Worm (Caenorhabditis elegans) whole organism, late embryonic: ENCODE data around the gene Y62H9A.15.

Experiments used
- C08G9.2 ChIP-seq: sonication (generic microtip); optimal IDR thresholded peaks from 2 replicates; lab custom pipeline; 2016; ENCODE audit warnings: mild to moderate bottlenecking, missing genetic modification characterization, moderate library complexity, missing compliant biosample characterization
- C38D4.7 ChIP-seq: fragments of 200-800 bp; sonication (Bioruptor generic); optimal IDR thresholded peaks from 2 replicates; lab custom pipeline; 2018; ENCODE audit warnings: mild to moderate bottlenecking, missing genetic modification characterization, moderate library complexity, missing compliant biosample characterization
- F13H6.1 ChIP-seq: sonication (generic microtip); optimal IDR thresholded peaks from 2 replicates; lab custom pipeline; 2016; ENCODE audit warnings: missing genetic modification characterization, missing compliant biosample characterization
- K02D7.2 ChIP-seq: sonication (generic microtip); optimal IDR thresholded peaks from 2 replicates; lab custom pipeline; 2017; ENCODE audit warnings: mild to moderate bottlenecking, missing genetic modification characterization, missing compliant biosample characterization
- K09A11.1 ChIP-seq: sonication (generic microtip); optimal IDR thresholded peaks from 2 replicates; lab custom pipeline; 2017; ENCODE audit warnings: antibody characterized with exemption, mild to moderate bottlenecking, missing genetic modification characterization, missing compliant biosample characterization; ENCODE audit not compliant: insufficient read depth
- T23F11.4 ChIP-seq: fragments of 200-800 bp; sonication (Bioruptor generic); optimal IDR thresholded peaks from 2 replicates; lab custom pipeline; 2018; ENCODE audit warnings: mild to moderate bottlenecking, missing genetic modification characterization, missing compliant biosample characterization
- Y22D7AL.16 ChIP-seq: sonication (generic microtip); optimal IDR thresholded peaks from 2 replicates; lab custom pipeline; 2016; ENCODE audit warnings: missing genetic modification characterization, missing compliant biosample characterization
- ahr-1 ChIP-seq: sonication (generic microtip); optimal IDR thresholded peaks from 2 replicates; lab custom pipeline; 2016; ENCODE audit warnings: missing genetic modification characterization, missing compliant biosample characterization
- ceh-14 ChIP-seq: sonication (generic microtip); optimal IDR thresholded peaks from 2 replicates; lab custom pipeline; 2016; ENCODE audit warnings: missing genotype, missing genetic modification characterization, missing compliant biosample characterization
- ceh-19 ChIP-seq: fragments of 200-800 bp; sonication (Bioruptor generic); optimal IDR thresholded peaks from 2 replicates; lab custom pipeline; 2018; ENCODE audit warnings: mild to moderate bottlenecking, missing genetic modification characterization, missing compliant biosample characterization
- ceh-2 ChIP-seq: sonication (generic microtip); optimal IDR thresholded peaks from 2 replicates; lab custom pipeline; 2016; ENCODE audit warnings: missing genotype, missing genetic modification characterization, missing compliant biosample characterization
- ceh-24 ChIP-seq: sonication (generic microtip); optimal IDR thresholded peaks from 2 replicates; lab custom pipeline; 2016; ENCODE audit warnings: mild to moderate bottlenecking, missing genetic modification characterization, missing compliant biosample characterization
- ceh-30 ChIP-seq: fragments of 150-350 bp; optimal IDR thresholded peaks from 2 replicates; lab custom pipeline; 2014; ENCODE audit warnings: missing biosample characterization, missing genetic modification characterization
- ceh-31 ChIP-seq: sonication (generic microtip); optimal IDR thresholded peaks from 2 replicates; lab custom pipeline; 2016; ENCODE audit warnings: missing genetic modification characterization, missing compliant biosample characterization
- ceh-34 ChIP-seq: sonication (generic microtip); optimal IDR thresholded peaks from 2 replicates; lab custom pipeline; 2016; ENCODE audit warnings: mild to moderate bottlenecking, missing genetic modification characterization, missing compliant biosample characterization
- ceh-48 ChIP-seq: sonication (generic microtip); optimal IDR thresholded peaks from 2 replicates; lab custom pipeline; 2016; ENCODE audit warnings: missing genetic modification characterization, inconsistent platforms, missing compliant biosample characterization
- ceh-6 ChIP-seq: fragments of 200-800 bp; sonication (Bioruptor generic); optimal IDR thresholded peaks from 2 replicates; lab custom pipeline; 2018; ENCODE audit warnings: mild to moderate bottlenecking, missing genetic modification characterization, missing compliant biosample characterization
- ceh-9 ChIP-seq: sonication (generic microtip); optimal IDR thresholded peaks from 2 replicates; lab custom pipeline; 2016; ENCODE audit warnings: mild to moderate bottlenecking, missing genetic modification characterization, inconsistent platforms, missing compliant biosample characterization
- dmd-4 ChIP-seq: sonication (generic microtip); optimal IDR thresholded peaks from 2 replicates; lab custom pipeline; 2016; ENCODE audit warnings: borderline replicate concordance, missing genetic modification characterization, missing compliant biosample characterization
- elt-2 ChIP-seq: sonication (generic microtip); optimal IDR thresholded peaks from 2 replicates; lab custom pipeline; 2016; ENCODE audit warnings: missing genetic modification reagents, missing genetic modification characterization, missing compliant biosample characterization
- elt-4 ChIP-seq: sonication (generic microtip); optimal IDR thresholded peaks from 2 replicates; lab custom pipeline; 2016; ENCODE audit warnings: missing genetic modification characterization, missing compliant biosample characterization
- ets-4 ChIP-seq: sonication (generic microtip); optimal IDR thresholded peaks from 2 replicates; lab custom pipeline; 2016; ENCODE audit warnings: missing genetic modification characterization, missing compliant biosample characterization
- eyg-1 ChIP-seq: sonication (generic microtip); optimal IDR thresholded peaks from 2 replicates; lab custom pipeline; 2016; ENCODE audit warnings: missing genotype, missing genetic modification characterization, missing compliant biosample characterization
- fax-1 ChIP-seq: sonication (generic microtip); optimal IDR thresholded peaks from 2 replicates; lab custom pipeline; 2016; ENCODE audit warnings: missing genotype, missing genetic modification characterization, missing compliant biosample characterization
- fkh-10 ChIP-seq: fragments of 150-350 bp; optimal IDR thresholded peaks from 2 replicates; lab custom pipeline; 2014; ENCODE audit warnings: missing biosample characterization, missing genetic modification reagents, missing genetic modification characterization
- fkh-6 ChIP-seq: sonication (generic microtip); optimal IDR thresholded peaks from 2 replicates; lab custom pipeline; 2016; ENCODE audit warnings: missing genetic modification characterization, missing compliant biosample characterization
- hlh-15 ChIP-seq: sonication (generic microtip); optimal IDR thresholded peaks from 2 replicates; lab custom pipeline; 2016; ENCODE audit warnings: missing genetic modification characterization, missing compliant biosample characterization
- hlh-6 ChIP-seq: sonication (generic microtip); optimal IDR thresholded peaks from 2 replicates; lab custom pipeline; 2016; ENCODE audit warnings: missing genotype, missing genetic modification characterization, missing compliant biosample characterization
- hlh-8 ChIP-seq: sonication (generic microtip); optimal IDR thresholded peaks from 2 replicates; lab custom pipeline; 2016; ENCODE audit warnings: missing genotype, missing genetic modification characterization, missing compliant biosample characterization
- lim-6 ChIP-seq: sonication (generic microtip); optimal IDR thresholded peaks from 2 replicates; lab custom pipeline; 2016; ENCODE audit warnings: missing genetic modification characterization, missing compliant biosample characterization
- lin-11 ChIP-seq: fragments of 200-800 bp; sonication (Bioruptor generic); optimal IDR thresholded peaks from 2 replicates; lab custom pipeline; 2018; ENCODE audit warnings: mild to moderate bottlenecking, missing genetic modification characterization, missing compliant biosample characterization
- mec-3 ChIP-seq: sonication (generic microtip); optimal IDR thresholded peaks from 2 replicates; lab custom pipeline; 2016; ENCODE audit warnings: borderline replicate concordance, missing genetic modification characterization, missing compliant biosample characterization
- nfya-1 ChIP-seq: sonication (generic microtip); optimal IDR thresholded peaks from 2 replicates; lab custom pipeline; 2017; ENCODE audit warnings: missing genetic modification characterization, mild to moderate bottlenecking, missing compliant biosample characterization, antibody characterized with exemption, moderate library complexity
- nhr-11 ChIP-seq: fragments of 150-350 bp; optimal IDR thresholded peaks from 2 replicates; lab custom pipeline; 2014; ENCODE audit warnings: missing biosample characterization, missing genetic modification characterization
- odd-2 ChIP-seq: sonication (generic microtip); optimal IDR thresholded peaks from 2 replicates; lab custom pipeline; 2017; ENCODE audit warnings: antibody characterized with exemption, mild to moderate bottlenecking, missing genetic modification characterization, missing compliant biosample characterization
- pag-3 ChIP-seq: sonication (generic microtip); optimal IDR thresholded peaks from 2 replicates; lab custom pipeline; 2016; ENCODE audit warnings: missing compliant biosample characterization, missing genetic modification characterization, borderline replicate concordance
- pax-1 ChIP-seq: fragments of 150-350 bp; optimal IDR thresholded peaks from 2 replicates; lab custom pipeline; 2014; ENCODE audit warnings: missing biosample characterization, missing genetic modification characterization
- pha-2 ChIP-seq: sonication (generic microtip); optimal IDR thresholded peaks from 2 replicates; lab custom pipeline; 2017; ENCODE audit warnings: mild to moderate bottlenecking, missing genetic modification characterization, missing compliant biosample characterization
- pha-4 ChIP-seq: fragments of 150-350 bp; optimal IDR thresholded peaks from 2 replicates; lab custom pipeline; 2018; ENCODE audit warnings: missing biosample characterization, missing genetic modification reagents, missing genetic modification characterization
- pqm-1 ChIP-seq: sonication (generic microtip); optimal IDR thresholded peaks from 2 replicates; lab custom pipeline; 2016; ENCODE audit warnings: missing genetic modification characterization, missing compliant biosample characterization
- rnt-1 ChIP-seq: sonication (generic microtip); optimal IDR thresholded peaks from 2 replicates; lab custom pipeline; 2016; ENCODE audit warnings: missing genetic modification characterization, missing compliant biosample characterization
- sdc-2 ChIP-seq: sonication (generic microtip); optimal IDR thresholded peaks from 2 replicates; lab custom pipeline; 2016; ENCODE audit warnings: missing genotype, missing genetic modification characterization, missing compliant biosample characterization
- sox-4 ChIP-seq: sonication (generic microtip); optimal IDR thresholded peaks from 2 replicates; lab custom pipeline; 2017; ENCODE audit warnings: mild to moderate bottlenecking, missing genetic modification characterization, inconsistent platforms, missing compliant biosample characterization
- syd-9 ChIP-seq: sonication (generic microtip); optimal IDR thresholded peaks from 2 replicates; lab custom pipeline; 2016; ENCODE audit warnings: mild to moderate bottlenecking, missing genetic modification characterization, moderate library complexity, missing compliant biosample characterization
- tbx-2 ChIP-seq: sonication (generic microtip); optimal IDR thresholded peaks from 2 replicates; lab custom pipeline; 2016; ENCODE audit warnings: missing genetic modification characterization, missing compliant biosample characterization
- tbx-7 ChIP-seq: sonication (generic microtip); optimal IDR thresholded peaks from 2 replicates; lab custom pipeline; 2016; ENCODE audit warnings: missing genotype, missing genetic modification characterization, missing compliant biosample characterization
- ttx-3 ChIP-seq: sonication (generic microtip); optimal IDR thresholded peaks from 2 replicates; lab custom pipeline; 2016; ENCODE audit warnings: missing genetic modification reagents, missing genetic modification characterization, missing compliant biosample characterization
- unc-86 ChIP-seq: sonication (generic microtip); optimal IDR thresholded peaks from 2 replicates; lab custom pipeline; 2016; ENCODE audit warnings: missing genetic modification characterization, missing compliant biosample characterization
- zip-5 ChIP-seq: sonication (generic microtip); optimal IDR thresholded peaks from 2 replicates; lab custom pipeline; 2016; ENCODE audit warnings: missing genetic modification characterization, missing compliant biosample characterization
- ztf-16 ChIP-seq: sonication (generic microtip); optimal IDR thresholded peaks from 2 replicates; lab custom pipeline; 2017; ENCODE audit warnings: missing genetic modification characterization, missing compliant biosample characterization

Gene Y62H9A.15

ce11 chrX:11937343-11937935 is 27.5 kb upstream of the Y62H9A.15 start (continued):
- TF ChIP-seq mec-3 (tag; lab: Kevin White, UChicago) (no peak), lin-11 (tag; lab: Kevin White, UChicago) (no peak), ceh-30 (tag; lab: Kevin White, UChicago) (peak; percentile 88), unc-86 (peak; percentile 85), tbx-2 (tag; lab: Kevin White, UChicago) (peak; percentile 89), fax-1 (tag; lab: Kevin White, UChicago) (no peak), ceh-48 (tag; lab: Kevin White, UChicago) (peak; percentile 79), zip-5 (tag; lab: Kevin White, UChicago) (peak; percentile 9), ceh-31 (tag; lab: Kevin White, UChicago) (peak; percentile 92), C08G9.2 (tag; lab: Kevin White, UChicago) (peak; percentile 65), elt-2 (tag; lab: Kevin White, UChicago) (peak; percentile 79), lim-6 (tag; lab: Kevin White, UChicago) (peak; percentile 58), F13H6.1 (tag; lab: Kevin White, UChicago) (peak; percentile 70), pag-3 (no peak), hlh-8 (tag; lab: Kevin White, UChicago) (peak; percentile 45), ceh-19 (GFP tag; lab: Kevin White, UChicago) (peak; percentile 53), ttx-3 (peak; percentile 53)

- TF ChIP-seq ceh-6 (GFP tag; lab: Kevin White, UChicago) (peak; percentile 67), ceh-19 (GFP tag; lab: Kevin White, UChicago) (peak; percentile 60), T23F11.4 (GFP tag; lab: Kevin White, UChicago) (peak; percentile 15), ceh-14 (peak; percentile 27), ceh-24 (tag; lab: Kevin White, UChicago) (no peak), nfya-1 (no peak), fkh-6 (peak; percentile 29), pha-2 (tag; lab: Kevin White, UChicago) (peak; percentile 56), hlh-6 (peak; percentile 74), Y22D7AL.16 (tag; lab: Kevin White, UChicago) (peak; percentile 17), syd-9 (tag; lab: Kevin White, UChicago) (peak; percentile 14), dmd-4 (tag; lab: Kevin White, UChicago) (no peak), ahr-1 (tag; lab: Kevin White, UChicago) (peak; percentile 19), pax-1 (tag; lab: Kevin White, UChicago) (no peak), rnt-1 (tag; lab: Kevin White, UChicago) (peak; percentile 18), ceh-48 (tag; lab: Kevin White, UChicago) (peak; percentile 34), ceh-2 (peak; percentile 49), C38D4.7 (GFP tag; lab: Kevin White, UChicago) (peak; percentile 67), sox-4 (tag; lab: Kevin White, UChicago) (peak; percentile 64), sdc-2 (tag; lab: Kevin White, UChicago) (peak; percentile 96), pqm-1 (tag; lab: Kevin White, UChicago) (no peak), eyg-1 (tag; lab: Kevin White, UChicago) (peak; percentile 28), K09A11.1 (peak; percentile 11), ceh-30 (tag; lab: Kevin White, UChicago) (no peak), elt-2 (tag; lab: Kevin White, UChicago) (peak; percentile 72), elt-4 (no peak), pha-4 (no peak), odd-2 (tag; lab: Kevin White, UChicago) (no peak), ttx-3 (peak; percentile 1), tbx-7 (tag; lab: Kevin White, UChicago) (peak; percentile 27), fax-1 (tag; lab: Kevin White, UChicago) (peak; percentile 13), ets-4 (tag; lab: Kevin White, UChicago) (peak; percentile 2), hlh-15 (peak; percentile 21), ceh-9 (tag; lab: Kevin White, UChicago) (no peak), ceh-34 (tag; lab: Kevin White, UChicago) (peak; percentile 73), K02D7.2 (no peak), mec-3 (tag; lab: Kevin White, UChicago) (no peak), fkh-10 (GFP tag; lab: Kevin White, UChicago) (no peak), nhr-11 (tag; lab: Kevin White, UChicago) (no peak), ztf-16 (peak; percentile 51)
Measured at ce11 chrX:11934933-11935332, 25.0 kb upstream of the Y62H9A.15 start.
